Fruit fly (Drosophila melanogaster) whole organism, embryonic: ENCODE measurements around the gene CG9992.

ENCODE experiments used
- Adf1 ChIP-seq: fragments of 200-800 bp; sonication (Bioruptor generic); IDR thresholded peaks from 2 replicates; pipeline ENCODE4 v1.3.6; 2022; ENCODE audit warnings: missing biosample characterization, missing genetic modification characterization
- Aef1 ChIP-seq: fragments of 200-800 bp; sonication (Bioruptor generic); IDR thresholded peaks from 3 replicates; pipeline ENCODE4 v1.3.6; 2022; ENCODE audit warnings: missing biosample characterization, missing genetic modification characterization
- Bdp1 ChIP-seq: fragments of 200-800 bp; sonication (Bioruptor generic); optimal IDR thresholded peaks from 3 replicates; lab custom pipeline; 2016; ENCODE audit warnings: missing biosample characterization, missing genetic modification characterization
- CG1024 ChIP-seq: fragments of 200-800 bp; sonication (Bioruptor generic); IDR thresholded peaks from 2 replicates; pipeline ENCODE4 v1.3.6; 2022; ENCODE audit warnings: missing biosample characterization, missing genetic modification characterization
- CG11696 ChIP-seq: fragments of 200-800 bp; sonication (Bioruptor generic); IDR thresholded peaks from 2 replicates; pipeline ENCODE4 v1.3.6; 2022; ENCODE audit warnings: missing biosample characterization, missing genetic modification characterization
- CG15011 ChIP-seq: fragments of 200-800 bp; sonication (Bioruptor generic); optimal IDR thresholded peaks from 3 replicates; lab custom pipeline; 2018; ENCODE audit warnings: missing biosample characterization, mild to moderate bottlenecking, missing genetic modification characterization
- CG17328 ChIP-seq: fragments of 200-800 bp; sonication (Bioruptor generic); IDR thresholded peaks from 2 replicates; pipeline ENCODE4 v1.3.6; 2022; ENCODE audit warnings: missing biosample characterization, missing genetic modification characterization
- CG18619 ChIP-seq: fragments of 200-800 bp; sonication (Bioruptor generic); optimal IDR thresholded peaks from 3 replicates; lab custom pipeline; 2017; ENCODE audit warnings: missing biosample characterization, mild to moderate bottlenecking, missing genetic modification characterization
- CG2129 ChIP-seq: fragments of 200-800 bp; sonication (Bioruptor generic); IDR thresholded peaks from 2 replicates; pipeline ENCODE4 v1.3.6; 2022; ENCODE audit warnings: missing biosample characterization, missing genetic modification characterization; ENCODE audit not compliant: partially characterized antibody
- CG2875 ChIP-seq: fragments of 200-800 bp; sonication (Bioruptor generic); optimal IDR thresholded peaks from 2 replicates; lab custom pipeline; 2017; ENCODE audit warnings: missing biosample characterization, mild to moderate bottlenecking, missing genetic modification characterization, missing genetic modification reagents
- CG31224 ChIP-seq: fragments of 200-800 bp; sonication (Bioruptor generic); IDR thresholded peaks from 2 replicates; pipeline ENCODE4 v1.3.6; 2022; ENCODE audit warnings: missing biosample characterization, missing genetic modification characterization
- CG31388 ChIP-seq: fragments of 200-800 bp; sonication (Bioruptor generic); optimal IDR thresholded peaks from 2 replicates; lab custom pipeline; 2016; ENCODE audit warnings: missing biosample characterization, missing genetic modification characterization
- CG32772 ChIP-seq: fragments of 200-800 bp; sonication (Bioruptor generic); IDR thresholded peaks from 2 replicates; pipeline ENCODE4 v1.3.6; 2022; ENCODE audit warnings: missing biosample characterization, missing genetic modification characterization
- CG4617 ChIP-seq: fragments of 200-800 bp; sonication (Bioruptor generic); optimal IDR thresholded peaks from 3 replicates; lab custom pipeline; 2016; ENCODE audit warnings: missing biosample characterization, missing genetic modification characterization, borderline replicate concordance
- CG6765 ChIP-seq: fragments of 200-800 bp; sonication (Bioruptor generic); optimal IDR thresholded peaks from 3 replicates; lab custom pipeline; 2017; ENCODE audit warnings: missing biosample characterization, mild to moderate bottlenecking, missing genetic modification characterization
- CG7372 ChIP-seq: fragments of 200-800 bp; sonication (Bioruptor generic); IDR thresholded peaks from 2 replicates; pipeline ENCODE4 v1.3.6; 2022; ENCODE audit warnings: missing biosample characterization, missing genetic modification characterization
- CG7963 ChIP-seq: fragments of 200-800 bp; sonication (Bioruptor generic); IDR thresholded peaks from 3 replicates; pipeline ENCODE4 v1.3.6; 2022; ENCODE audit warnings: missing biosample characterization, missing genetic modification characterization; ENCODE audit not compliant: partially characterized antibody
- Dref ChIP-seq: fragments of 200-800 bp; sonication (Bioruptor generic); IDR thresholded peaks from 2 replicates; pipeline ENCODE4 v1.3.6; 2022; ENCODE audit warnings: missing biosample characterization, missing genetic modification characterization
- Elba2 ChIP-seq: fragments of 200-800 bp; sonication (Bioruptor generic); optimal IDR thresholded peaks from 3 replicates; lab custom pipeline; 2016; ENCODE audit warnings: missing biosample characterization, missing genetic modification characterization
- H2.0 ChIP-seq: fragments of 200-800 bp; sonication (Bioruptor generic); IDR thresholded peaks from 2 replicates; pipeline ENCODE4 v1.3.6; 2022; ENCODE audit warnings: missing biosample characterization, missing genetic modification characterization
- HLHmδ ChIP-seq: fragments of 200-800 bp; sonication (Bioruptor generic); optimal IDR thresholded peaks from 2 replicates; lab custom pipeline; 2018; ENCODE audit warnings: missing biosample characterization, mild to moderate bottlenecking, missing genetic modification characterization, moderate library complexity
- Hr3 ChIP-seq: fragments of 200-800 bp; sonication (Bioruptor generic); optimal IDR thresholded peaks from 3 replicates; lab custom pipeline; 2016; ENCODE audit warnings: missing biosample characterization, missing genetic modification characterization
- Lhr ChIP-seq: fragments of 200-800 bp; sonication (Bioruptor generic); optimal IDR thresholded peaks from 3 replicates; lab custom pipeline; 2017; ENCODE audit warnings: mild to moderate bottlenecking, missing biosample characterization, missing genetic modification reagents, missing genetic modification characterization
- MESR4 ChIP-seq: fragments of 200-800 bp; sonication (Bioruptor generic); optimal IDR thresholded peaks from 2 replicates; lab custom pipeline; 2018; ENCODE audit warnings: missing biosample characterization, mild to moderate bottlenecking, missing genetic modification characterization, moderate library complexity
- Med ChIP-seq: fragments of 200-800 bp; sonication (Bioruptor generic); peaks from one replicate; lab custom pipeline; 2016; ENCODE audit warnings: missing biosample characterization, missing genetic modification characterization, mild to moderate bottlenecking, inconsistent platforms, moderate library complexity
- Mes4 ChIP-seq: fragments of 200-800 bp; sonication (Bioruptor generic); optimal IDR thresholded peaks from 2 replicates; lab custom pipeline; 2016; ENCODE audit warnings: missing biosample characterization, missing genetic modification characterization
- Neu2 ChIP-seq: fragments of 200-800 bp; sonication (Bioruptor generic); optimal IDR thresholded peaks from 3 replicates; lab custom pipeline; 2016; ENCODE audit warnings: missing biosample characterization, missing genetic modification characterization, borderline replicate concordance
- Tbp ChIP-seq: fragments of >200 bp; optimal IDR thresholded peaks from 2 replicates; lab custom pipeline; 2018; ENCODE audit warnings: missing biosample characterization, missing genetic modification characterization
- abd-A ChIP-seq: fragments of 200-800 bp; sonication (Bioruptor generic); optimal IDR thresholded peaks from 3 replicates; lab custom pipeline; 2019; ENCODE audit warnings: missing biosample characterization, mild to moderate bottlenecking, missing genetic modification characterization, moderate library complexity
- chn ChIP-seq: fragments of 200-800 bp; sonication (Bioruptor generic); optimal IDR thresholded peaks from 2 replicates; lab custom pipeline; 2016; ENCODE audit warnings: missing biosample characterization, missing genetic modification characterization
- crp ChIP-seq, 2 experiments: fragments of 200-800 bp; sonication (Bioruptor generic); optimal IDR thresholded peaks; 2 replicates in 1 of 2; 3 replicates in 1 of 2; lab custom pipeline; 2017; ENCODE audit warnings: missing biosample characterization in 2 of 2, missing genetic modification characterization in 2 of 2, mild to moderate bottlenecking in 1 of 2, moderate library complexity in 1 of 2
- danr ChIP-seq: fragments of 200-800 bp; sonication (Bioruptor generic); IDR thresholded peaks from 2 replicates; pipeline ENCODE4 v1.3.6; 2022; ENCODE audit warnings: missing biosample characterization, missing genetic modification characterization
- dmrt99B ChIP-seq: fragments of 200-800 bp; sonication (Bioruptor generic); optimal IDR thresholded peaks from 2 replicates; lab custom pipeline; 2018; ENCODE audit warnings: missing biosample characterization, mild to moderate bottlenecking, missing genetic modification characterization, moderate library complexity
- esg ChIP-seq: fragments of 200-800 bp; sonication (Bioruptor generic); conservative IDR thresholded peaks from 2 replicates; pipeline ENCODE4 v1.3.6; 2022; ENCODE audit warnings: missing biosample characterization, missing genetic modification characterization
- gcm ChIP-seq: fragments of 200-800 bp; sonication (Bioruptor generic); optimal IDR thresholded peaks from 2 replicates; lab custom pipeline; 2019; ENCODE audit warnings: missing biosample characterization, mild to moderate bottlenecking, missing genetic modification characterization, moderate library complexity
- grn ChIP-seq: fragments of 200-800 bp; sonication (Bioruptor generic); optimal IDR thresholded peaks from 3 replicates; lab custom pipeline; 2017; ENCODE audit warnings: missing biosample characterization, missing genetic modification characterization
- hb ChIP-seq: fragments of 200-800 bp; sonication (Bioruptor generic); IDR thresholded peaks from 3 replicates; pipeline ENCODE4 v1.3.6; 2022; ENCODE audit warnings: missing biosample characterization, missing genetic modification characterization; ENCODE audit not compliant: partially characterized antibody
- luna ChIP-seq: fragments of 200-800 bp; sonication (Bioruptor generic); optimal IDR thresholded peaks from 2 replicates; lab custom pipeline; 2016; ENCODE audit warnings: missing biosample characterization, missing genetic modification characterization
- mam ChIP-seq: fragments of 200-800 bp; sonication (Bioruptor generic); optimal IDR thresholded peaks from 3 replicates; lab custom pipeline; 2016; ENCODE audit warnings: missing biosample characterization, missing genetic modification characterization
- mirr ChIP-seq: fragments of 200-800 bp; sonication (Bioruptor generic); optimal IDR thresholded peaks from 3 replicates; lab custom pipeline; 2018; ENCODE audit warnings: missing biosample characterization, mild to moderate bottlenecking, missing genetic modification characterization
- nerfin-1 ChIP-seq: fragments of 200-800 bp; sonication (Bioruptor generic); optimal IDR thresholded peaks from 3 replicates; lab custom pipeline; 2019; ENCODE audit warnings: missing biosample characterization, mild to moderate bottlenecking, missing genetic modification characterization, moderate library complexity
- nerfin-2 ChIP-seq: fragments of 200-800 bp; sonication (Bioruptor generic); IDR thresholded peaks from 2 replicates; pipeline ENCODE4 v1.3.6; 2022; ENCODE audit warnings: missing biosample characterization, missing genetic modification characterization; ENCODE audit not compliant: partially characterized antibody
- nmo ChIP-seq: fragments of 200-800 bp; sonication (Bioruptor generic); optimal IDR thresholded peaks from 2 replicates; lab custom pipeline; 2018; ENCODE audit warnings: missing biosample characterization, mild to moderate bottlenecking, missing genetic modification characterization, moderate library complexity
- pfk ChIP-seq: fragments of 200-800 bp; sonication (Bioruptor generic); optimal IDR thresholded peaks from 2 replicates; lab custom pipeline; 2018; ENCODE audit warnings: missing biosample characterization, mild to moderate bottlenecking, missing genetic modification characterization, moderate library complexity
- phol ChIP-seq: fragments of 200-800 bp; sonication (Bioruptor generic); optimal IDR thresholded peaks from 3 replicates; lab custom pipeline; 2018; ENCODE audit warnings: missing biosample characterization, mild to moderate bottlenecking, missing genetic modification characterization, moderate library complexity
- repo ChIP-seq: fragments of 200-800 bp; sonication (Bioruptor generic); optimal IDR thresholded peaks from 2 replicates; lab custom pipeline; 2016; ENCODE audit warnings: missing biosample characterization, missing genetic modification characterization
- rib ChIP-seq: fragments of 200-800 bp; sonication (Bioruptor generic); IDR thresholded peaks from 2 replicates; pipeline ENCODE4 v1.3.6; 2022; ENCODE audit warnings: missing biosample characterization, missing genetic modification characterization
- sob ChIP-seq: fragments of 200-800 bp; sonication (Bioruptor generic); IDR thresholded peaks from 2 replicates; pipeline ENCODE4 v1.3.6; 2022; ENCODE audit warnings: missing biosample characterization, missing genetic modification characterization

Gene CG9992

dm6 chrX:16383667-16384515 is 817 bp downstream of the CG9992 start (continued):
- TF ChIP-seq nerfin-1 (tag; lab: Kevin White, UChicago) = peak; percentile 82
- no peak for TF ChIP-seq H2.0
- TF ChIP-seq Lhr (GFP tag; lab: Kevin White, UChicago) = peak; percentile 32
- peak; percentile 61 for TF ChIP-seq mam (GFP tag; lab: Kevin White, UChicago)
- TF ChIP-seq MESR4 (GFP tag; lab: Kevin White, UChicago) = no peak
- no peak for TF ChIP-seq CG11696 (GFP tag; lab: Robert Waterston, UW)
- no peak for TF ChIP-seq crp (GFP tag; optimal IDR thresholded peaks at IDR 0.05; lab: Kevin White, UChicago)
- peak; percentile 68 for TF ChIP-seq luna (GFP tag; lab: Kevin White, UChicago)
- no peak for TF ChIP-seq CG7963 (GFP tag; lab: Robert Waterston, UW)
- peak; percentile 32; the same call in 1 of the 2 replicates for TF ChIP-seq CG1024 (GFP tag; lab: Robert Waterston, UW)
- TF ChIP-seq Mes4 (GFP tag; lab: Kevin White, UChicago) = peak; percentile 57
- TF ChIP-seq rib (GFP tag; lab: Robert Waterston, UW) = peak; percentile 70
- peak; percentile 91 for TF ChIP-seq CG15011 (GFP tag; lab: Kevin White, UChicago)
- TF ChIP-seq CG18619 (GFP tag; lab: Kevin White, UChicago) = no peak
- peak; percentile 82 for TF ChIP-seq gcm (GFP tag; lab: Kevin White, UChicago)
- no peak for TF ChIP-seq HLHmδ
- no peak for TF ChIP-seq Bdp1
- peak; percentile 51; the same call in 1 of the 2 replicates for TF ChIP-seq CG17328 (GFP tag; lab: Robert Waterston, UW)
- TF ChIP-seq CG32772 (GFP tag; lab: Robert Waterston, UW) = no peak
- TF ChIP-seq Elba2 = peak; percentile 1
- TF ChIP-seq CG31388 (GFP tag; lab: Kevin White, UChicago) = no peak
- TF ChIP-seq Tbp = no peak
- TF ChIP-seq CG31224 (GFP tag; lab: Robert Waterston, UW) = peak; percentile 40; the same call in 1 of the 2 replicates
- TF ChIP-seq chn (GFP tag; lab: Kevin White, UChicago) = no peak
- TF ChIP-seq sob (GFP tag; lab: Robert Waterston, UW) = peak; percentile 81; the same call in 1 of the 2 replicates
- TF ChIP-seq mirr (GFP tag; lab: Kevin White, UChicago) = peak; percentile 89
- no peak for TF ChIP-seq esg
- TF ChIP-seq CG2875 (GFP tag; lab: Kevin White, UChicago) = peak; percentile 65
- no peak for TF ChIP-seq hb (GFP tag; lab: Robert Waterston, UW)
- peak; percentile 4 for TF ChIP-seq phol
- TF ChIP-seq dmrt99B (tag; lab: Kevin White, UChicago) = no peak
- no peak for TF ChIP-seq nmo (GFP tag; lab: Kevin White, UChicago)
- no peak for TF ChIP-seq Dref (GFP tag; lab: Robert Waterston, UW)
- TF ChIP-seq repo = no peak
- TF ChIP-seq CG4617 (GFP tag; lab: Kevin White, UChicago) = no peak
- peak; percentile 26; the same call in 1 of the 2 replicates for TF ChIP-seq danr (GFP tag; lab: Robert Waterston, UW)
- TF ChIP-seq Aef1 (GFP tag; lab: Robert Waterston, UW) = no peak
- TF ChIP-seq abd-A (tag; lab: Kevin White, UChicago) = no peak
- TF ChIP-seq nerfin-2 = no peak
- peak; percentile 72 for TF ChIP-seq grn (GFP tag; lab: Kevin White, UChicago)
- TF ChIP-seq CG6765 = peak; percentile 89
- no peak for TF ChIP-seq Hr3 (GFP tag; lab: Kevin White, UChicago)
- no peak for TF ChIP-seq Neu2 (GFP tag; lab: Kevin White, UChicago)
- no peak for TF ChIP-seq CG7372 (GFP tag; lab: Robert Waterston, UW)
- peak; percentile 37; the same call in 1 of the 2 replicates for TF ChIP-seq Adf1
- peak; percentile 73 for TF ChIP-seq pfk (GFP tag; lab: Kevin White, UChicago)
- TF ChIP-seq CG2129 = no peak
- TF ChIP-seq Med (GFP tag; lab: Kevin White, UChicago) = peak; percentile 90
